Worm (Caenorhabditis elegans) whole organism, young adult: ENCODE measurements around the gene exl-1.

Experiments
- B0336.3 ChIP-seq: fragments of 200-800 bp; sonication (Bioruptor generic); IDR thresholded peaks from 2 replicates; pipeline ENCODE4 v1.3.6; 2022; ENCODE audit warnings: missing genetic modification characterization, missing compliant biosample characterization
- F39B2.1 ChIP-seq: fragments of 200-800 bp; sonication (Bioruptor generic); IDR thresholded peaks from 2 replicates; pipeline ENCODE4 v1.3.6; 2022; ENCODE audit warnings: missing genetic modification reagents, missing genetic modification characterization, missing compliant biosample characterization
- K11D2.4 ChIP-seq: fragments of 200-800 bp; sonication (Bioruptor generic); IDR thresholded peaks from 2 replicates; pipeline ENCODE4 v1.3.6; 2022; ENCODE audit warnings: missing genetic modification reagents, missing genetic modification characterization, missing compliant biosample characterization
- aptf-2 ChIP-seq: fragments of 200-800 bp; sonication (Bioruptor generic); conservative IDR thresholded peaks from 2 replicates; pipeline ENCODE4 v1.3.6; 2022; ENCODE audit warnings: missing genetic modification reagents, missing genetic modification characterization, missing compliant biosample characterization
- ccch-3 ChIP-seq: fragments of 200-800 bp; sonication (Bioruptor generic); optimal IDR thresholded peaks from 2 replicates; lab custom pipeline; 2018; ENCODE audit warnings: mild to moderate bottlenecking, missing genetic modification characterization, missing compliant biosample characterization
- gei-17 ChIP-seq: fragments of 200-800 bp; sonication (Bioruptor generic); optimal IDR thresholded peaks from 2 replicates; lab custom pipeline; 2018; ENCODE audit warnings: mild to moderate bottlenecking, missing genetic modification characterization, missing compliant biosample characterization
- hmg-1.2 ChIP-seq: fragments of 200-800 bp; sonication (Bioruptor generic); IDR thresholded peaks from 2 replicates; pipeline ENCODE4 v1.3.6; 2022; ENCODE audit warnings: missing genetic modification reagents, missing genetic modification characterization, missing compliant biosample characterization
- lin-35 ChIP-seq, 3 experiments: fragments of 150-350 bp in 2 of 3; sonication (generic microtip) in 1 of 3; optimal IDR thresholded peaks; 2 replicates each; lab custom pipeline; 2014 to 2018; ENCODE audit warnings: missing biosample characterization in 3 of 3, missing genetic modification characterization in 3 of 3, missing genetic modification reagents in 3 of 3
- nfyb-1 ChIP-seq: fragments of 200-800 bp; sonication (Bioruptor generic); IDR thresholded peaks from 2 replicates; pipeline ENCODE4 v1.3.6; 2022; ENCODE audit warnings: missing genetic modification reagents, missing genetic modification characterization, missing compliant biosample characterization
- nhr-27 ChIP-seq: fragments of 200-800 bp; sonication (Bioruptor generic); optimal IDR thresholded peaks from 2 replicates; lab custom pipeline; 2018; ENCODE audit warnings: mild to moderate bottlenecking, missing genetic modification characterization, moderate library complexity, missing compliant biosample characterization
- repo-1 ChIP-seq: sonication (generic microtip); optimal IDR thresholded peaks from 2 replicates; lab custom pipeline; 2017; ENCODE audit warnings: mild to moderate bottlenecking, missing genetic modification characterization, missing compliant biosample characterization
- unc-62 ChIP-seq: fragments of 150-350 bp; optimal IDR thresholded peaks from 2 replicates; lab custom pipeline; 2014; ENCODE audit warnings: missing biosample characterization, missing genetic modification reagents, missing genetic modification characterization
- ztf-28 ChIP-seq: fragments of 200-800 bp; sonication (Bioruptor generic); IDR thresholded peaks from 2 replicates; pipeline ENCODE4 v1.3.6; 2022; ENCODE audit warnings: missing genetic modification reagents, missing genetic modification characterization, missing compliant biosample characterization
- ztf-6 ChIP-seq: fragments of 200-800 bp; sonication (Bioruptor generic); IDR thresholded peaks from 2 replicates; pipeline ENCODE4 v1.3.6; 2022; ENCODE audit warnings: missing genetic modification reagents, missing genetic modification characterization, missing compliant biosample characterization

- peak in 1 of 3 experiments; percentile 56 for TF ChIP-seq lin-35 (GFP tag; optimal IDR thresholded peaks at IDR 0.05; lab: Kevin White, UChicago)
- TF ChIP-seq K11D2.4 (GFP tag; lab: Robert Waterston, UW): no peak
- no peak for TF ChIP-seq unc-62 (GFP tag; lab: Kevin White, UChicago)
- peak; percentile 22; the same call in 1 of the 2 replicates for TF ChIP-seq hmg-1.2 (GFP tag; lab: Robert Waterston, UW)
- TF ChIP-seq ztf-6 (GFP tag; lab: Robert Waterston, UW): no peak
- no peak for TF ChIP-seq ccch-3 (GFP tag; lab: Kevin White, UChicago)
- TF ChIP-seq aptf-2 (GFP tag; lab: Robert Waterston, UW): no peak
- no peak for TF ChIP-seq gei-17 (GFP tag; lab: Kevin White, UChicago)
- TF ChIP-seq nhr-27 (tag; lab: Kevin White, UChicago): no peak
- no peak for TF ChIP-seq B0336.3 (GFP tag; lab: Robert Waterston, UW)
- no peak for TF ChIP-seq nfyb-1
- no peak for TF ChIP-seq repo-1 (tag; lab: Kevin White, UChicago)
- no peak for TF ChIP-seq F39B2.1 (GFP tag; lab: Robert Waterston, UW)
- TF ChIP-seq ztf-28 (GFP tag; lab: Robert Waterston, UW): no peak
Measured at ce11 chrII:14390036-14390763, 23.1 kb downstream of the exl-1 start, which contains the start of the genes kbp-3 and nurf-1.
